Worm (Caenorhabditis elegans): ENCODE data around the gene C40H1.8.

DNA sequence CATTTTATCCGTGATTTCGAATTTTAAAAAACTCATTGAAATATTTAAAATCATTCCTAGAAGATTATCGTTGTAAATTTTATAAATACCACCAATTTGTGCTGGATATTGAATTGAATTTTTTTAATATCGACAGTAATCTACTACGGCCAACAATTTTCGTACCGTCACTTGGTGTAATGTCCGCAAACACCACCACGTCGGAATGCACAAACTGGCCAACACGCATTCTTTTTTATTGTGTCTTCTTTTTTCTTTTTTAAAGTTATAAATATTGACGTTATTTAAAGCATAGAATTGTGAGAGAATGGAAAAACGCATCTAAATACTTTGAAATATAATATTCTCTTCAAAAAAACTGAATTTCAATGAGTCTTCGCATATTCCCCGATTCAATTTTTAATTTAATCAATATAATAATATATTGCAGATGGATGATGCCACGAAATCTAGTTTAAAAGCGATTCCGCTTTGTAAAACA, 16.6 kb downstream of the C40H1.8 start, which contains the start of gene ufc-1:
- TF ChIP-seq flt-1 (GFP tag; IDR thresholded peaks at IDR 0.05) (no peak), tab-1 (GFP tag; IDR thresholded peaks at IDR 0.05) (no peak), ref-1 (GFP tag; conservative IDR thresholded peaks at IDR 0.05) (no peak), cog-1 (tag; optimal IDR thresholded peaks at IDR 0.05) (no peak)
